Worm (Caenorhabditis elegans) whole organism, L4 larva: ENCODE data around the gene ZC449.2.

ENCODE experiments used
- D1046.2 ChIP-seq: fragments of 200-800 bp; sonication (Bioruptor generic); IDR thresholded peaks from 2 replicates; pipeline ENCODE4 v1.3.6; 2022; ENCODE audit warnings: missing genetic modification characterization, missing compliant biosample characterization
- aly-2 ChIP-seq: sonication (generic microtip); optimal IDR thresholded peaks from 2 replicates; lab custom pipeline; 2018; ENCODE audit warnings: missing biosample characterization, missing genetic modification characterization
- ceh-62 ChIP-seq: sonication (generic microtip); optimal IDR thresholded peaks from 2 replicates; lab custom pipeline; 2017; ENCODE audit warnings: missing biosample characterization, missing genetic modification characterization
- cey-2 ChIP-seq: sonication (generic microtip); optimal IDR thresholded peaks from 3 replicates; lab custom pipeline; 2017; ENCODE audit warnings: missing genetic modification characterization, mild to moderate bottlenecking, missing compliant biosample characterization, antibody characterized with exemption, borderline replicate concordance; ENCODE audit not compliant: insufficient read depth
- nhr-237 ChIP-seq: sonication (generic microtip); optimal IDR thresholded peaks from 2 replicates; lab custom pipeline; 2017; ENCODE audit warnings: missing biosample characterization, missing genetic modification characterization
- pqm-1 ChIP-seq: sonication (generic microtip); optimal IDR thresholded peaks from 2 replicates; lab custom pipeline; 2017; ENCODE audit warnings: missing biosample characterization, missing genetic modification characterization
- skn-1 ChIP-seq: fragments of 150-350 bp; optimal IDR thresholded peaks from 2 replicates; lab custom pipeline; 2014; ENCODE audit warnings: missing biosample characterization, missing genetic modification characterization
- zip-2 ChIP-seq: fragments of 150-350 bp; optimal IDR thresholded peaks from 2 replicates; lab custom pipeline; 2014; ENCODE audit warnings: missing biosample characterization, missing genetic modification characterization

DNA sequence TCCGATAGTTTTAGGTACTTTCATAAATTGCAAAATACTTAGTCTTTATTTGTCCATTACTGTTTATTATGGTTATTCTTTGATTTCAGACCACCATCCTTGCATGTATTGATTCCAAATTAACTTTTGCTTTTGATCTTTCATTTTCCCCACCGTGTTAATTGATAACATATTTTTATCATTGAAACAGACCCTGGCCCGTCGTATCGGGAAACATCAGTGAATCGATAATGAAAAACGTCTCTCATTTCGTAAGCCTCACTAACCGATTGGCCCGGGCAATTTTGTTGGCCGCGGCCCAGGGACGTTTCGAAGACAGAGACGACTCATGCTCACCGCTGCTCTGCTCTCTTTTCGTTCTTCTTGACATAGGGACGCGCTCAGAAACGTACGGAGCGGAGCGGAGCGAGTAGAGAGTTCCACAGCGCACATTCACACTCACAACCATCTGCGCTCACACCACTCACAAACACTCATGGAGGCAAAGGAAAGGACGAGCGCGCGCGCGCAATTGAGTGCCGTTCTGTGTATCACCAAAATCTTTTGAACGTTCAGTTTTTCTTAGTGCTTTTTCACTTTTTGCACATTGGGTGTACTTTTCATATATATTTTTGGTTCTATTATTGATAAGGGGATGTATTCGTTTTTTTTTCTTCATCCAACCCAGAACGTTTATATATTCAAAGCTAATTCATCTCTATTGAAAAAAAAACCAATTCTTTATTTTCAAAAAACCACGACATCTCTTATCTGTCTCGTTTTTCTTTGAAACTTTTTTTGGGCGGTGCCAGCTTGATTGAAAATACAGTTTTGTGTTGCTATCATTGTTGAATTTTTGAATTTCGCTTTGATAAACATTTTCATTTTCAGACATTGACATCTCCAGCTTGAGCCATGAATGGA, 42.9 kb downstream of the ZC449.2 start, which contains the start of gene C24H10.2:
- TF ChIP-seq skn-1 (tag; lab: Kevin White, UChicago): no peak
- no peak for TF ChIP-seq nhr-237
- no peak for TF ChIP-seq cey-2 (tag; lab: Kevin White, UChicago)
- TF ChIP-seq D1046.2: no peak
- TF ChIP-seq aly-2 (tag; lab: Kevin White, UChicago): no peak
- no peak for TF ChIP-seq zip-2 (tag; lab: Kevin White, UChicago)
- TF ChIP-seq pqm-1 (tag; lab: Kevin White, UChicago): peak; percentile 9
- TF ChIP-seq ceh-62: no peak
